Worm (Caenorhabditis elegans): ENCODE measurements around the gene tmem-132.

The tmem-132 gene

DNA sequence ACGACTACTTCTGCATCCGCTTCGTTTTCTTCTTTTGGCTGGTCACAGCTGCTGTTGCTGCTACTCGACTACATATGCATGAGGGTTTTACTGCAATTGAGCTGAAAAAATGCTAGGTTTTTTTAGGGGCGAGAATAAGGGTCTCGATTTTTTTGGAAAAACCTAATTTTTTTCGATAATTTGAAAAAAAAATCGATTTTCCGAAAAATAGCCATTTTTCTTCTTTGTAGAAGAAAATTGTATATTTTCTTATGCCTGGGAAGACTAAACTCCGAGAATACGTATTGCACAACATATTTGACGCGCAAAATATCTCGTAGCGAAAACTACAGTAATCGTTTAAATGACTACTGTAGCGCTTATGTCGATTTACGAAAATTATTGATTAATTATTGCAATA is at the start of gene tmem-132:
Gene tmem-132 (minus strand): TSS at position 101 of the 400 bp plus-strand sequence.
- no peak for TF ChIP-seq nhr-23 (tag; optimal IDR thresholded peaks at IDR 0.05)
- no peak for TF ChIP-seq sem-4 (tag; optimal IDR thresholded peaks at IDR 0.05)
- TF ChIP-seq lin-13 (GFP tag; optimal IDR thresholded peaks at IDR 0.05): no peak
- TF ChIP-seq ztf-11 (tag; optimal IDR thresholded peaks at IDR 0.05): no peak
- TF ChIP-seq ztf-1 (GFP tag; conservative IDR thresholded peaks at IDR 0.05): no peak
- no peak for TF ChIP-seq mbf-1 (tag; optimal IDR thresholded peaks at IDR 0.05)
- no peak for TF ChIP-seq F13H6.1 (tag; optimal IDR thresholded peaks at IDR 0.05)
- no peak for TF ChIP-seq sma-9 (GFP tag; optimal IDR thresholded peaks at IDR 0.05)
- TF ChIP-seq sma-9 (tag; optimal IDR thresholded peaks at IDR 0.05): no peak
- no peak for TF ChIP-seq mdl-1 (tag; optimal IDR thresholded peaks at IDR 0.05)
- TF ChIP-seq snpc-4 (tag; optimal IDR thresholded peaks at IDR 0.05): no peak
- TF ChIP-seq alr-1 (tag; optimal IDR thresholded peaks at IDR 0.05): no peak
- no peak for TF ChIP-seq nhr-25 (tag; optimal IDR thresholded peaks at IDR 0.05)
- no peak for TF ChIP-seq aly-2 (tag; optimal IDR thresholded peaks at IDR 0.05)
- TF ChIP-seq nhr-21 (tag; optimal IDR thresholded peaks at IDR 0.05): no peak
- TF ChIP-seq R02D3.7 (tag; optimal IDR thresholded peaks at IDR 0.05): no peak
- TF ChIP-seq skn-1 (tag; optimal IDR thresholded peaks at IDR 0.05): no peak
- no peak for TF ChIP-seq crh-2 (tag; optimal IDR thresholded peaks at IDR 0.05)

DNA sequence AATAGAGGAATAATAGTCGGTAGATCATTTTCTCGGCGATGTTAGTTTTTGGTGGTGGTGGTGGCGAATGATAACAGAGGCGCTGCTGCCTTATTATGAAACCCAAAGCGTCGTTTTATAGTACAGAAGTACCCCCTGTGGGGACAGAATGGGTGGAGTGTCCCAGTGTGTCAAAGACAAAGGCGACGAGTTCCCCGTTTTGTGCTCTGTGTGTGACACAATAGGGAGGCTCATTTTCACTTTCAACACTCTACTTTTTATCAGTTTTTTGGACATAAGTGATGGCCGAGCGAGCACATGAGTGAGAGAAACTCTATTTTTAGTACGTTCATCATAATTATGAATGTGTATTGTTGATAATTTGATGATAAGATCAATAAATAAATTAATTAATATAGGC is 44.3 kb upstream of the tmem-132 start, which contains the start of gene pho-9:
Gene pho-9 (minus strand): TSS at position 91 of the 400 bp plus-strand sequence.
- TF ChIP-seq fos-1 (tag; optimal IDR thresholded peaks at IDR 0.05): peak; percentile 88
- TF ChIP-seq alr-1 (tag; optimal IDR thresholded peaks at IDR 0.05): no peak
- no peak for TF ChIP-seq dmd-4 (tag; optimal IDR thresholded peaks at IDR 0.05)
- no peak for TF ChIP-seq sem-4 (tag; optimal IDR thresholded peaks at IDR 0.05)
- peak; percentile 59 for TF ChIP-seq F13H6.1 (tag; optimal IDR thresholded peaks at IDR 0.05)
- no peak for TF ChIP-seq snpc-4 (tag; optimal IDR thresholded peaks at IDR 0.05)
- TF ChIP-seq blmp-1 (tag; optimal IDR thresholded peaks at IDR 0.05; ENCODE audit: insufficient read depth): peak; percentile 26
- no peak for TF ChIP-seq aly-2 (tag; optimal IDR thresholded peaks at IDR 0.05)
- TF ChIP-seq nhr-12 (tag; optimal IDR thresholded peaks at IDR 0.05): no peak
- peak; percentile 50 for TF ChIP-seq crh-2 (tag; optimal IDR thresholded peaks at IDR 0.05)
- TF ChIP-seq sma-9 (GFP tag; optimal IDR thresholded peaks at IDR 0.05): peak; percentile 58
- no peak for TF ChIP-seq sma-9 (tag; optimal IDR thresholded peaks at IDR 0.05)

DNA sequence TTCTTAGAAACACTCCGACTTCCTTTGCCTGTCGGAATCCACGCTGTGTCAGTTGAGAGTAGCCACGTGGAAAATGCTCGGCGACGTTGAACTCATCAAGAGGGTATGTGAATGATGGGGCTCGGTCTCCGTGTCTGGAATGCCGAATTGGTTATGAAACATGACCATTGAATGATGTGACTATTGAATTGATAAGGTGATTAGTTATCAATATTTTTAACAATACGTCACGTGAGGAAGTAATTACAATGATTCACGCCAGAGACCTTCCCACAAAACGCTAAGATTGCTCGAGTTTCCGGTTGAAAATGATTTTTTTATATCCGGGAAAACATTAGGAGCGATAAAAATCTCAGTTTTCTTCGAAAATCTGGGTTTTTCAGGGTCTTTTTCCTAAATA is 42.9 kb upstream of the tmem-132 start:
- peak; percentile 63 for TF ChIP-seq fos-1 (tag; optimal IDR thresholded peaks at IDR 0.05)
- no peak for TF ChIP-seq mdl-1 (tag; optimal IDR thresholded peaks at IDR 0.05)
- no peak for TF ChIP-seq ztf-11 (tag; optimal IDR thresholded peaks at IDR 0.05)
- TF ChIP-seq lin-11 (tag; optimal IDR thresholded peaks at IDR 0.05): no peak
- TF ChIP-seq lin-13 (GFP tag; optimal IDR thresholded peaks at IDR 0.05): no peak

DNA sequence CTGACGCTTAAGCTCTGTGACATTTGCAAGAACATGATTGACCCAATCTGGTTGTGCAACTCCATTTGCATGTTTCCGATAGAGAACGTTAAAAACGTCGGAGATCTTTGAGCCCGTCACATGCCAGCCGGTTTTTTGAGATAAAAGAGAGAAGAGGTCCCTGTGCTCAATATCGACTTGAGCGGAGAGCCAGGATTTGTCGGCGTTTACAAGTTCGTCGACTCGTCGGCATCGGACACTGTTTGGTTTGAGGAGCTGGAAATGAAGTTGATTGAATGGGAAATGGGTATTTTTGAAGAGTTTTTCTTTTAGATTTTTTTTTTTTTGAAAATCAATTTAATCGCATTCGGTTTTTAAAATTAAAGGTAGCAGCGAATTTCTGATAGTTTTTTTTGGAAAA is 41.7 kb upstream of the tmem-132 start:
- TF ChIP-seq C34F6.9 (tag; optimal IDR thresholded peaks at IDR 0.05) (no peak), unc-39 (tag; optimal IDR thresholded peaks at IDR 0.05) (no peak), ZK546.5 (tag; optimal IDR thresholded peaks at IDR 0.05) (no peak)

DNA sequence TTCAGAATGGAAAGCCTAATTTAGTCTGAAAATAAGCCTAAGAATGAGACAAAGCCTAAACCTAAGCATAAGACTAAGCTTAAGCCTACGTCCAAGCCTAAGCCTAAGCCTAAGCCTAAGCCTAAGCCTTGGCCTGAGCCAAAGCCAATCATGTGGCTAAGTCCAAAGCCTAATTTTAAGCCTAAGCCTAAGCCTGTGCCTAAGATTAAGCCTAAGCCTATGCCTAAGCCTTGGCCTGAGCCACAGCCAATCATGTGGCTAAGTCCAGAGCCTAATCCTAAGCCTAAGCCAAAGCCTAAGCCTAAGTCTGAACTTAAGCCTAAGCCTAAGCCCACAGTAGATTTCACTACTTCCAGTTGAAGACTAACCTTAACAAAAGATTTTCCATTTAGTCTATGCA is 41.1 kb upstream of the tmem-132 start:
- TF ChIP-seq zag-1 (tag; optimal IDR thresholded peaks at IDR 0.05) (no peak), nhr-10 (tag; optimal IDR thresholded peaks at IDR 0.05) (no peak), mbf-1 (tag; optimal IDR thresholded peaks at IDR 0.05) (no peak), mab-5 (tag; optimal IDR thresholded peaks at IDR 0.05) (no peak), elt-1 (tag; optimal IDR thresholded peaks at IDR 0.05) (no peak), aly-2 (tag; optimal IDR thresholded peaks at IDR 0.05) (no peak), ceh-82 (tag; optimal IDR thresholded peaks at IDR 0.05) (no peak), Y55F3AM.14 (GFP tag; optimal IDR thresholded peaks at IDR 0.05) (no peak), ZK546.5 (tag; optimal IDR thresholded peaks at IDR 0.05) (no peak), sma-9 (GFP tag; optimal IDR thresholded peaks at IDR 0.05) (no peak), sma-9 (tag; optimal IDR thresholded peaks at IDR 0.05) (no peak)

DNA sequence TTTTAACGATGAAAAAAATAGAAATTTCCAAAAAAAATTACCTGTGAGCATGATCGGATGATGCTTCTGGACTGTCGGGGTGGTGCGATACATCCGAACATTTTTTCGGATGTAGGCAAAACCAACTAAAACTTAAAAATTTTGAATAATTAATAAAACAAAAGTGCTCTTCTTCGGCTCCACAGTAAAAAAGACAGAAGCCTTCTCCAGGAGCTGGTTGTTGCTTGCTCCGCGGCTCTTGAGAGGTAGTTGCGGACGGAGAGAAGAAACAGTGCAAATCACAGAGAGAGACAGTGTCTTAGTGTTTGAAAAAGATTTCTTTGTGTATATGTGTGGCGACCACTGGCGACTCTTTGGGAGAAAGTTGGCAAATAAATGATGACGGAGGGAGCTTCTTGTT is 39.8 kb upstream of the tmem-132 start, which contains the start of gene gldi-9:
Gene gldi-9 (minus strand): TSS at position 101 of the 400 bp plus-strand sequence.
- TF ChIP-seq egl-27 (tag; optimal IDR thresholded peaks at IDR 0.05) (no peak), C34F6.9 (tag; optimal IDR thresholded peaks at IDR 0.05) (no peak), sma-3 (GFP tag; optimal IDR thresholded peaks at IDR 0.05) (no peak), Y55F3AM.14 (GFP tag; optimal IDR thresholded peaks at IDR 0.05) (no peak), lin-11 (tag; optimal IDR thresholded peaks at IDR 0.05) (no peak), gmeb-1 (tag; optimal IDR thresholded peaks at IDR 0.05) (no peak), zag-1 (tag; optimal IDR thresholded peaks at IDR 0.05) (no peak), nhr-237 (tag; optimal IDR thresholded peaks at IDR 0.05) (no peak), ztf-1 (GFP tag; conservative IDR thresholded peaks at IDR 0.05) (no peak), ZK546.5 (tag; optimal IDR thresholded peaks at IDR 0.05) (no peak), blmp-1 (tag; optimal IDR thresholded peaks at IDR 0.05; ENCODE audit: insufficient read depth) (no peak), nhr-25 (tag; optimal IDR thresholded peaks at IDR 0.05) (no peak), unc-39 (tag; optimal IDR thresholded peaks at IDR 0.05) (no peak), dmd-4 (tag; optimal IDR thresholded peaks at IDR 0.05) (no peak)

All from whole organism, L2 larva.